Fruit fly (Drosophila melanogaster): ENCODE data around the gene Tet.

Tet gene

dm6 chr3L:2855427-2856005 lies 23.4 kb downstream of the Tet start:
- TF ChIP-seq Vsx2 (GFP tag; optimal IDR thresholded peaks at IDR 0.05; ENCODE audit: partially characterized antibody): peak; percentile 37
- TF ChIP-seq dsf (GFP tag; optimal IDR thresholded peaks at IDR 0.05; ENCODE audit: borderline replicate concordance): no peak

- TF ChIP-seq dsf (GFP tag; optimal IDR thresholded peaks at IDR 0.05; ENCODE audit: borderline replicate concordance) (no peak), Vsx2 (GFP tag; optimal IDR thresholded peaks at IDR 0.05; ENCODE audit: partially characterized antibody) (no peak), jim (GFP tag; optimal IDR thresholded peaks at IDR 0.05) (no peak), rgr (GFP tag; optimal IDR thresholded peaks at IDR 0.05) (no peak), Abd-B (GFP tag; optimal IDR thresholded peaks at IDR 0.05) (no peak), dl (GFP tag; optimal IDR thresholded peaks at IDR 0.05; ENCODE audit: insufficient read depth in 1 of 2, partially characterized antibody in 2 of 2) (no peak), pan (optimal IDR thresholded peaks at IDR 0.05) (no peak), psq (GFP tag; optimal IDR thresholded peaks at IDR 0.05) (no peak), woc (GFP tag; optimal IDR thresholded peaks at IDR 0.05) (no peak), dmrt93B (GFP tag; optimal IDR thresholded peaks at IDR 0.05) (no peak), h (GFP tag; optimal IDR thresholded peaks at IDR 0.05) (no peak), sv (GFP tag; optimal IDR thresholded peaks at IDR 0.05) (no peak), foxo (GFP tag; optimal IDR thresholded peaks at IDR 0.05) (no peak)
Observed at dm6 chr3L:2854620-2855019, 24.3 kb downstream of the Tet start.

- TF ChIP-seq fru (GFP tag; optimal IDR thresholded peaks at IDR 0.05) (no peak), br (GFP tag; optimal IDR thresholded peaks at IDR 0.05) (no peak), Rel (GFP tag; optimal IDR thresholded peaks at IDR 0.05) (no peak), Rel (tag; optimal IDR thresholded peaks at IDR 0.05) (no peak), tai (GFP tag; optimal IDR thresholded peaks at IDR 0.05) (no peak)
Observed at dm6 chr3L:2852763-2853334, 26.1 kb downstream of the Tet start.

- TF ChIP-seq GATAd (GFP tag; optimal IDR thresholded peaks at IDR 0.05) (no peak), Hr78 (GFP tag; optimal IDR thresholded peaks at IDR 0.05) (no peak), foxo (GFP tag; optimal IDR thresholded peaks at IDR 0.05) (peak in 1 of 2 experiments; percentile 69), HLH106 (tag; optimal IDR thresholded peaks at IDR 0.05) (peak; percentile 49), h (GFP tag; optimal IDR thresholded peaks at IDR 0.05) (peak; percentile 51), Myc (optimal IDR thresholded peaks at IDR 0.05) (peak; percentile 90), lola (GFP tag; optimal IDR thresholded peaks at IDR 0.05) (no peak), CG32264 (GFP tag; optimal IDR thresholded peaks at IDR 0.05) (no peak), Hr83 (GFP tag; optimal IDR thresholded peaks at IDR 0.05; ENCODE audit: poor library complexity, severe bottlenecking) (peak; percentile 83), usp (GFP tag; optimal IDR thresholded peaks at IDR 0.05) (no peak), dsf (GFP tag; optimal IDR thresholded peaks at IDR 0.05; ENCODE audit: borderline replicate concordance) (no peak), br (GFP tag; optimal IDR thresholded peaks at IDR 0.05) (peak; percentile 47), Mio (GFP tag; optimal IDR thresholded peaks at IDR 0.05) (no peak), psq (GFP tag; optimal IDR thresholded peaks at IDR 0.05) (peak; percentile 33), sv (GFP tag; optimal IDR thresholded peaks at IDR 0.05) (peak; percentile 59), Hnf4 (GFP tag; optimal IDR thresholded peaks at IDR 0.05) (peak; percentile 75), jim (GFP tag; optimal IDR thresholded peaks at IDR 0.05) (no peak), N (GFP tag; optimal IDR thresholded peaks at IDR 0.05) (no peak), CG9705 (GFP tag; optimal IDR thresholded peaks at IDR 0.05) (no peak), Vsx2 (GFP tag; optimal IDR thresholded peaks at IDR 0.05; ENCODE audit: partially characterized antibody) (no peak), pan (optimal IDR thresholded peaks at IDR 0.05) (no peak), ey (GFP tag; optimal IDR thresholded peaks at IDR 0.05) (peak; percentile 46), Sp1 (GFP tag; optimal IDR thresholded peaks at IDR 0.05) (no peak), Dif (GFP tag; optimal IDR thresholded peaks at IDR 0.05; ENCODE audit: partially characterized antibody) (no peak), Abd-B (GFP tag; optimal IDR thresholded peaks at IDR 0.05) (no peak), rgr (GFP tag; optimal IDR thresholded peaks at IDR 0.05) (peak; percentile 52), dl (GFP tag; optimal IDR thresholded peaks at IDR 0.05; ENCODE audit: insufficient read depth in 1 of 2, partially characterized antibody in 2 of 2) (no peak), CrebA (GFP tag; optimal IDR thresholded peaks at IDR 0.05; ENCODE audit: borderline replicate concordance) (no peak), sage (GFP tag; optimal IDR thresholded peaks at IDR 0.05) (no peak), Jra (GFP tag; optimal IDR thresholded peaks at IDR 0.05) (no peak), brk (GFP tag; optimal IDR thresholded peaks at IDR 0.05) (peak; percentile 31), woc (GFP tag; optimal IDR thresholded peaks at IDR 0.05) (no peak), fru (GFP tag; optimal IDR thresholded peaks at IDR 0.05) (peak; percentile 25), OdsH (GFP tag; optimal IDR thresholded peaks at IDR 0.05) (no peak), dmrt93B (GFP tag; optimal IDR thresholded peaks at IDR 0.05) (peak; percentile 26), Dfd (GFP tag; optimal IDR thresholded peaks at IDR 0.05) (no peak), tai (GFP tag; optimal IDR thresholded peaks at IDR 0.05) (peak; percentile 72), Rel (GFP tag; optimal IDR thresholded peaks at IDR 0.05) (no peak), Rel (tag; optimal IDR thresholded peaks at IDR 0.05) (peak; percentile 96)
Observed at dm6 chr3L:2851771-2852170, 27.2 kb downstream of the Tet start.

Data from whole organism, wandering third instar larva.